Fruit fly (Drosophila melanogaster): ENCODE measurements around the gene tsg.

The tsg gene

DNA sequence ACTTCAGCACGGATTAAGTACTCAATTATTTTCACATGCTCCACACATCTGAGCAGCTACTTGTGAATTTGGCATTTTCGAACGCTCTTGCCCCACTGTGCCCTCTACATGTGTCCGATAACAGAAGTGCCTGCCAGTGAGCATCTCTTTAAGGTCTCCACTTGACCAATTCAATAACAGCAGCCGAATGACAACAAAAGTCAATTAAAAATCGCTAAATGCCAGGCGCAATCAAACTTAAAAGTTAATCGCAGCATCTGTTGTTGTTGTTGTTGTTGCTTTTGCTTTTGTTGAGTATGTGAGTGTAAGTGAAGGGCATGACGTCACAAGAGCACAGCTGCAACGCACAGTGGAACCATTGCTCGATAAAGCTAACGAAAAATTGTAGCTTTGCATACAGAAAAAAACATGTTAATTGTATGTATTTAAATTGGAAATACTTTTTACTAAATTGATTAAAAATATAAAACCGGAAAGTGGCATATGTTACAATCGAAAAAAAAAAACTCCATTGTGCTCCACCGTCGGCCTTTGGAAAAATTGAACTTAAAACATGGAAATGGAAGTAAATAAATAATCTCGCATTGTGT lies 26.1 kb upstream of the tsg start (continued):
- TF ChIP-seq CG15696 (tag; optimal IDR thresholded peaks at IDR 0.05) (no peak), HLH54F (GFP tag; optimal IDR thresholded peaks at IDR 0.05) (peak; percentile 18), H2.0 (GFP tag; IDR thresholded peaks at IDR 0.05) (peak; percentile 30), D19A (tag; optimal IDR thresholded peaks at IDR 0.05) (peak; percentile 10), Rx (GFP tag; IDR thresholded peaks at IDR 0.05) (peak; percentile 16; the same call in 1 of the 2 replicates), knrl (GFP tag; IDR thresholded peaks at IDR 0.05; ENCODE audit: partially characterized antibody) (no peak), lilli (GFP tag; optimal IDR thresholded peaks at IDR 0.05) (peak; percentile 26), CG6654 (GFP tag; optimal IDR thresholded peaks at IDR 0.05) (no peak), tgo (GFP tag; IDR thresholded peaks at IDR 0.05) (peak; percentile 20; the same call in 1 of the 3 replicates), lov (optimal IDR thresholded peaks at IDR 0.05) (no peak), lov (GFP tag; IDR thresholded peaks at IDR 0.05) (no peak), Spps (tag; optimal IDR thresholded peaks at IDR 0.05) (peak; percentile 18), Pdp1 (GFP tag; optimal IDR thresholded peaks at IDR 0.05) (peak in 1 of 2 experiments; percentile 27), slbo (GFP tag; IDR thresholded peaks at IDR 0.05) (peak; percentile 25), vvl (GFP tag; IDR thresholded peaks at IDR 0.05) (peak; percentile 69), lmd (GFP tag; IDR thresholded peaks at IDR 0.05) (0 out of 2 replicates have a peak, but pooled peaks have one; percentile 8), YL-1 (GFP tag; optimal IDR thresholded peaks at IDR 0.05) (no peak), CG13424 (tag; optimal IDR thresholded peaks at IDR 0.05) (peak; percentile 28), CG12744 (GFP tag; optimal IDR thresholded peaks at IDR 0.05) (no peak), ken (GFP tag; IDR thresholded peaks at IDR 0.05) (peak; percentile 57; the same call in 1 of the 3 replicates), Med (GFP tag) (peak; percentile 82), bcd (GFP tag; optimal IDR thresholded peaks at IDR 0.05) (peak; percentile 21), CG8944 (GFP tag; optimal IDR thresholded peaks at IDR 0.05) (no peak), ci (GFP tag; IDR thresholded peaks at IDR 0.05) (peak; percentile 46; the same call in 1 of the 3 replicates), CG13287 (GFP tag; IDR thresholded peaks at IDR 0.05; ENCODE audit: partially characterized antibody) (peak; percentile 31; the same call in 1 of the 2 replicates), Atf-2 (GFP tag; optimal IDR thresholded peaks at IDR 0.05) (peak; percentile 13), CG32772 (GFP tag; IDR thresholded peaks at IDR 0.05) (peak; percentile 46), Chrac-16 (GFP tag; optimal IDR thresholded peaks at IDR 0.05) (peak; percentile 57), lbe (GFP tag; optimal IDR thresholded peaks at IDR 0.05) (peak; percentile 9), Mad (GFP tag; optimal IDR thresholded peaks at IDR 0.05) (peak; percentile 14), CG2199 (GFP tag; IDR thresholded peaks at IDR 0.05) (no peak)

dm6 chrX:12014131-12014530 lies 25.4 kb upstream of the tsg start:
- TF ChIP-seq slp2 (GFP tag; optimal IDR thresholded peaks at IDR 0.05): no peak
- peak; percentile 78 for TF ChIP-seq crol (GFP tag; IDR thresholded peaks at IDR 0.05)
- TF ChIP-seq CG16813 (GFP tag; IDR thresholded peaks at IDR 0.05; ENCODE audit: partially characterized antibody): no peak
- TF ChIP-seq Ets65A (GFP tag): peak; percentile 42
- no peak for TF ChIP-seq wdn (GFP tag; IDR thresholded peaks at IDR 0.05)
- no peak for TF ChIP-seq CG10543 (GFP tag; optimal IDR thresholded peaks at IDR 0.05)
- no peak for TF ChIP-seq sqz (GFP tag; optimal IDR thresholded peaks at IDR 0.05)
- peak; percentile 20 for TF ChIP-seq CG7987 (GFP tag; optimal IDR thresholded peaks at IDR 0.05)
- 0 out of 2 replicates have a peak, but pooled peaks have one; percentile 10 for TF ChIP-seq NFAT (GFP tag; IDR thresholded peaks at IDR 0.05)
- no peak for TF ChIP-seq CG10462 (GFP tag; optimal IDR thresholded peaks at IDR 0.05)
- no peak for TF ChIP-seq hth (optimal IDR thresholded peaks at IDR 0.05)
- TF ChIP-seq Hsf (GFP tag; optimal IDR thresholded peaks at IDR 0.05): no peak
- TF ChIP-seq CG3995 (GFP tag; optimal IDR thresholded peaks at IDR 0.05): no peak
- TF ChIP-seq bcd (GFP tag; optimal IDR thresholded peaks at IDR 0.05): no peak
- no peak for TF ChIP-seq psq (GFP tag; optimal IDR thresholded peaks at IDR 0.05)
- TF ChIP-seq CG1529 (GFP tag; optimal IDR thresholded peaks at IDR 0.05): no peak
- TF ChIP-seq cas (GFP tag; IDR thresholded peaks at IDR 0.05): no peak
- no peak for TF ChIP-seq tx (GFP tag; optimal IDR thresholded peaks at IDR 0.05)
- TF ChIP-seq zen (tag; optimal IDR thresholded peaks at IDR 0.05): no peak
- no peak for TF ChIP-seq HmgD (GFP tag; optimal IDR thresholded peaks at IDR 0.05)
- no peak for TF ChIP-seq CG13123 (GFP tag; optimal IDR thresholded peaks at IDR 0.05)
- no peak for TF ChIP-seq CG8388 (GFP tag; optimal IDR thresholded peaks at IDR 0.05)
- TF ChIP-seq HLH4C (GFP tag; IDR thresholded peaks at IDR 0.05; ENCODE audit: partially characterized antibody): no peak
